Fruit fly (Drosophila melanogaster) whole organism, embryonic: Measurements from ENCODE around the gene CG1542.
A peak's percentile ranks its signal among the peaks of the same experiment; 100 is the strongest.

Experiments
- ATbp ChIP-seq: fragments of 200-800 bp; sonication (Bioruptor generic); optimal IDR thresholded peaks from 2 replicates; lab custom pipeline; 2017; ENCODE audit warnings: missing biosample characterization, mild to moderate bottlenecking, missing genetic modification characterization, missing genetic modification reagents
- Abd-B ChIP-seq: fragments of 200-800 bp; sonication (Bioruptor generic); optimal IDR thresholded peaks from 2 replicates; lab custom pipeline; 2018; ENCODE audit warnings: missing biosample characterization, mild to moderate bottlenecking, missing genetic modification characterization, moderate library complexity
- Atf-2 ChIP-seq: fragments of 200-800 bp; sonication (Bioruptor generic); optimal IDR thresholded peaks from 2 replicates; lab custom pipeline; 2016; ENCODE audit warnings: missing biosample characterization, missing genetic modification characterization
- C15 ChIP-seq: fragments of 200-800 bp; sonication (Bioruptor generic); IDR thresholded peaks from 3 replicates; pipeline ENCODE4 v1.3.6; 2022; ENCODE audit warnings: missing biosample characterization, missing genetic modification characterization
- CG1024 ChIP-seq: fragments of 200-800 bp; sonication (Bioruptor generic); IDR thresholded peaks from 2 replicates; pipeline ENCODE4 v1.3.6; 2022; ENCODE audit warnings: missing biosample characterization, missing genetic modification characterization
- CG10274 ChIP-seq: fragments of 200-800 bp; sonication (Bioruptor generic); optimal IDR thresholded peaks from 3 replicates; lab custom pipeline; 2017; ENCODE audit warnings: missing biosample characterization, mild to moderate bottlenecking, missing genetic modification characterization
- CG11085 ChIP-seq: fragments of 200-800 bp; sonication (Bioruptor generic); IDR thresholded peaks from 2 replicates; pipeline ENCODE4 v1.3.6; 2022; ENCODE audit warnings: missing biosample characterization, missing genetic modification characterization
- CG11398 ChIP-seq: fragments of 200-800 bp; sonication (Bioruptor generic); optimal IDR thresholded peaks from 2 replicates; lab custom pipeline; 2016; ENCODE audit warnings: missing biosample characterization, missing genetic modification characterization
- CG12942 ChIP-seq: fragments of 200-800 bp; sonication (Bioruptor generic); optimal IDR thresholded peaks from 3 replicates; lab custom pipeline; 2016; ENCODE audit warnings: missing biosample characterization, missing genetic modification characterization
- CG13424 ChIP-seq: fragments of 200-800 bp; sonication (Bioruptor generic); optimal IDR thresholded peaks from 2 replicates; lab custom pipeline; 2019; ENCODE audit warnings: missing biosample characterization, mild to moderate bottlenecking, missing genetic modification characterization, moderate library complexity
- CG14014 ChIP-seq: fragments of 200-800 bp; sonication (Bioruptor generic); IDR thresholded peaks from 2 replicates; pipeline ENCODE4 v1.3.6; 2022; ENCODE audit warnings: missing biosample characterization, missing genetic modification characterization
- CG14965 ChIP-seq: fragments of 200-800 bp; sonication (Bioruptor generic); optimal IDR thresholded peaks from 2 replicates; lab custom pipeline; 2016; ENCODE audit warnings: missing biosample characterization, missing genetic modification characterization, borderline replicate concordance
- CG17186 ChIP-seq: fragments of 200-800 bp; sonication (Bioruptor generic); optimal IDR thresholded peaks from 3 replicates; lab custom pipeline; 2017; ENCODE audit warnings: missing biosample characterization, missing genetic modification reagents, missing genetic modification characterization
- CG17568 ChIP-seq: fragments of 200-800 bp; sonication (Bioruptor generic); optimal IDR thresholded peaks from 2 replicates; lab custom pipeline; 2018; ENCODE audit warnings: missing biosample characterization, mild to moderate bottlenecking, missing genetic modification characterization, moderate library complexity
- CG18011 ChIP-seq: fragments of 200-800 bp; sonication (Bioruptor generic); optimal IDR thresholded peaks from 2 replicates; lab custom pipeline; 2017; ENCODE audit warnings: missing biosample characterization, missing genetic modification characterization, mild to moderate bottlenecking, moderate library complexity, missing genotype
- CG4404 ChIP-seq: fragments of 200-800 bp; sonication (Bioruptor generic); IDR thresholded peaks from 2 replicates; pipeline ENCODE4 v1.3.6; 2022; ENCODE audit warnings: missing biosample characterization, missing genetic modification characterization
- CG7357 ChIP-seq: fragments of 200-800 bp; sonication (Bioruptor generic); IDR thresholded peaks from 3 replicates; pipeline ENCODE4 v1.3.6; 2022; ENCODE audit warnings: missing biosample characterization, missing genetic modification characterization
- CG7786 ChIP-seq: fragments of 200-800 bp; sonication (Bioruptor generic); optimal IDR thresholded peaks from 2 replicates; lab custom pipeline; 2016; ENCODE audit warnings: missing biosample characterization, missing genetic modification characterization
- CG8290 ChIP-seq, 3 experiments: fragments of 200-800 bp; sonication (Bioruptor generic); optimal IDR thresholded peaks; 2 replicates each; lab custom pipeline; 2016 to 2019; ENCODE audit warnings: missing biosample characterization in 3 of 3, missing genetic modification characterization in 3 of 3, mild to moderate bottlenecking in 2 of 3, moderate library complexity in 1 of 3
- CG9817 ChIP-seq: fragments of 200-800 bp; sonication (Bioruptor generic); optimal IDR thresholded peaks from 2 replicates; lab custom pipeline; 2018; ENCODE audit warnings: missing biosample characterization, mild to moderate bottlenecking, missing genetic modification characterization, moderate library complexity
- CHES-1-like ChIP-seq: fragments of 200-800 bp; sonication (Bioruptor generic); optimal IDR thresholded peaks from 2 replicates; lab custom pipeline; 2016; ENCODE audit warnings: missing biosample characterization, missing genetic modification characterization
- D19A ChIP-seq: fragments of 200-800 bp; optimal IDR thresholded peaks from 3 replicates; lab custom pipeline; 2019; ENCODE audit warnings: missing biosample characterization, mild to moderate bottlenecking, missing genetic modification characterization, moderate library complexity
- Dll ChIP-seq: fragments of 200-800 bp; sonication (Bioruptor generic); IDR thresholded peaks from 4 replicates; pipeline ENCODE4 v1.3.6; 2022; ENCODE audit warnings: missing biosample characterization, missing genetic modification characterization; ENCODE audit not compliant: partially characterized antibody
- Ets65A ChIP-seq: fragments of 200-800 bp; sonication (Bioruptor generic); peaks from one replicate; lab custom pipeline; 2016; ENCODE audit warnings: missing biosample characterization, missing genetic modification characterization
- H2.0 ChIP-seq: fragments of 200-800 bp; sonication (Bioruptor generic); IDR thresholded peaks from 2 replicates; pipeline ENCODE4 v1.3.6; 2022; ENCODE audit warnings: missing biosample characterization, missing genetic modification characterization
- NfI ChIP-seq: fragments of 200-800 bp; sonication (Bioruptor generic); optimal IDR thresholded peaks from 3 replicates; lab custom pipeline; 2018; ENCODE audit warnings: missing biosample characterization, mild to moderate bottlenecking, missing genetic modification characterization, moderate library complexity
- Tbp ChIP-seq: fragments of >200 bp; optimal IDR thresholded peaks from 2 replicates; lab custom pipeline; 2018; ENCODE audit warnings: missing biosample characterization, missing genetic modification characterization
- ab ChIP-seq: fragments of 200-800 bp; sonication (Bioruptor generic); optimal IDR thresholded peaks from 2 replicates; lab custom pipeline; 2016; ENCODE audit warnings: missing biosample characterization, missing genetic modification characterization
- ash1 ChIP-seq: fragments of 200-800 bp; sonication (Bioruptor generic); optimal IDR thresholded peaks from 2 replicates; lab custom pipeline; 2018; ENCODE audit warnings: missing biosample characterization, mild to moderate bottlenecking, missing genetic modification characterization
- cad ChIP-seq: fragments of >200 bp; optimal IDR thresholded peaks from 2 replicates; lab custom pipeline; 2017; ENCODE audit warnings: missing biosample characterization, missing genetic modification characterization
- chm ChIP-seq: fragments of 200-800 bp; sonication (Bioruptor generic); IDR thresholded peaks from 2 replicates; pipeline ENCODE4 v1.3.6; 2022; ENCODE audit warnings: missing biosample characterization, missing genetic modification characterization
- corto ChIP-seq: fragments of 200-800 bp; sonication (Bioruptor generic); optimal IDR thresholded peaks from 2 replicates; lab custom pipeline; 2016; ENCODE audit warnings: missing biosample characterization, mild to moderate bottlenecking, missing genetic modification characterization, moderate library complexity
- esg ChIP-seq: fragments of 200-800 bp; sonication (Bioruptor generic); conservative IDR thresholded peaks from 2 replicates; pipeline ENCODE4 v1.3.6; 2022; ENCODE audit warnings: missing biosample characterization, missing genetic modification characterization
- fd3F ChIP-seq: fragments of 200-800 bp; sonication (Bioruptor generic); optimal IDR thresholded peaks from 2 replicates; lab custom pipeline; 2018; ENCODE audit warnings: missing biosample characterization, mild to moderate bottlenecking, missing genetic modification characterization, moderate library complexity
- gcm2 ChIP-seq: fragments of 200-800 bp; sonication (Bioruptor generic); optimal IDR thresholded peaks from 2 replicates; lab custom pipeline; 2016; ENCODE audit warnings: missing biosample characterization, missing genetic modification characterization
- grau ChIP-seq: fragments of 200-800 bp; optimal IDR thresholded peaks from 3 replicates; lab custom pipeline; 2019; ENCODE audit warnings: missing biosample characterization, mild to moderate bottlenecking, missing genetic modification characterization, moderate library complexity
- gro ChIP-seq: fragments of 200-800 bp; sonication (Bioruptor generic); optimal IDR thresholded peaks from 2 replicates; lab custom pipeline; 2016; ENCODE audit warnings: missing biosample characterization, missing genetic modification characterization
- h ChIP-seq: fragments of >200 bp; optimal IDR thresholded peaks from 2 replicates; lab custom pipeline; 2017
- hbn ChIP-seq: fragments of 200-800 bp; sonication (Bioruptor generic); IDR thresholded peaks from 2 replicates; pipeline ENCODE4 v1.3.6; 2022; ENCODE audit warnings: missing biosample characterization, missing genetic modification characterization; ENCODE audit not compliant: partially characterized antibody
- hkb ChIP-seq, 2 experiments: fragments of 200-800 bp in 1 of 2; fragments of >200 bp in 1 of 2; sonication (Bioruptor generic) in 1 of 2; IDR thresholded peaks in 1 of 2; optimal IDR thresholded peaks in 1 of 2; 2 replicates each; pipeline versions ENCODE4 v1.3.6 to Lab custom; 2017 to 2022; ENCODE audit warnings: missing biosample characterization in 1 of 2, missing genetic modification characterization in 1 of 2
- hth ChIP-seq: fragments of >200 bp; optimal IDR thresholded peaks from 2 replicates; lab custom pipeline; 2017; ENCODE audit warnings: inconsistent platforms
- jing ChIP-seq: fragments of 200-800 bp; sonication (Bioruptor generic); optimal IDR thresholded peaks from 2 replicates; lab custom pipeline; 2018; ENCODE audit warnings: missing biosample characterization, mild to moderate bottlenecking, missing genetic modification characterization
- pan ChIP-seq, 4 experiments: fragments of >200 bp in 3 of 4; fragments of 200-800 bp in 1 of 4; sonication (Bioruptor generic) in 1 of 4; optimal IDR thresholded peaks in 3 of 4; IDR thresholded peaks in 1 of 4; 2 replicates each; pipeline versions ENCODE4 v1.3.6 to Lab custom; 2017 to 2022; ENCODE audit warnings: missing biosample characterization in 2 of 4, missing genetic modification characterization in 2 of 4, mixed read lengths in 1 of 4
- sc ChIP-seq, 3 experiments: fragments of >200 bp in 2 of 3; fragments of 200-800 bp in 1 of 3; sonication (Bioruptor generic) in 1 of 3; optimal IDR thresholded peaks; 2 replicates in 2 of 3; 3 replicates in 1 of 3; lab custom pipeline; 2017; ENCODE audit warnings: mild to moderate bottlenecking in 1 of 3, missing biosample characterization in 1 of 3, missing genetic modification characterization in 1 of 3, missing genetic modification reagents in 1 of 3
- stc ChIP-seq: fragments of 200-800 bp; sonication (Bioruptor generic); IDR thresholded peaks from 2 replicates; pipeline ENCODE4 v1.3.6; 2022; ENCODE audit warnings: missing biosample characterization, missing genetic modification characterization
- stwl ChIP-seq: fragments of 200-800 bp; sonication (Bioruptor generic); optimal IDR thresholded peaks from 3 replicates; lab custom pipeline; 2018; ENCODE audit warnings: missing biosample characterization, mild to moderate bottlenecking, missing genetic modification characterization, moderate library complexity
- wek ChIP-seq: fragments of 200-800 bp; sonication (Bioruptor generic); optimal IDR thresholded peaks from 3 replicates; lab custom pipeline; 2018; ENCODE audit warnings: missing biosample characterization, mild to moderate bottlenecking, missing genetic modification characterization, moderate library complexity

The CG1542 gene

dm6 chr3R:31218997-31219992, 6.0 kb downstream of the CG1542 start, which contains the start of gene ATPsynC (continued):
- TF ChIP-seq CG7786 (GFP tag; lab: Kevin White, UChicago): peak; percentile 48
- no peak for TF ChIP-seq CG4404 (GFP tag; lab: Robert Waterston, UW)
- peak; percentile 74 for TF ChIP-seq gro
- TF ChIP-seq Dll (GFP tag; lab: Robert Waterston, UW): no peak
- TF ChIP-seq Abd-B (GFP tag; lab: Kevin White, UChicago): peak; percentile 19
- TF ChIP-seq CG1024 (GFP tag; lab: Robert Waterston, UW): no peak
- TF ChIP-seq CG11398: peak; percentile 61
- peak; percentile 99 for TF ChIP-seq CG7357
- no peak for TF ChIP-seq cad
- no peak for TF ChIP-seq esg (GFP tag; lab: Robert Waterston, UW)
- TF ChIP-seq h (lab: Kevin White, UChicago): no peak
- no peak for TF ChIP-seq C15 (GFP tag; lab: Robert Waterston, UW)
- no peak for TF ChIP-seq hbn (GFP tag; lab: Robert Waterston, UW)
- TF ChIP-seq CG17186 (GFP tag; lab: Kevin White, UChicago): peak; percentile 88
- TF ChIP-seq CG17568 (GFP tag; lab: Kevin White, UChicago): no peak
- TF ChIP-seq H2.0: no peak
- TF ChIP-seq NfI (GFP tag; lab: Kevin White, UChicago): peak; percentile 17
- no peak for TF ChIP-seq CG14014
- no peak for TF ChIP-seq Tbp (GFP tag; lab: Kevin White, UChicago)
- no peak for TF ChIP-seq chm (GFP tag; lab: Robert Waterston, UW)
- TF ChIP-seq CG14965: no peak
- peak; percentile 17 for TF ChIP-seq wek (GFP tag; lab: Kevin White, UChicago)
- no peak for TF ChIP-seq ab (GFP tag; lab: Kevin White, UChicago)
- TF ChIP-seq stwl (tag; lab: Kevin White, UChicago): peak; percentile 56
- TF ChIP-seq sc (optimal IDR thresholded peaks at IDR 0.05; lab: Kevin White, UChicago): no peak
- no peak for TF ChIP-seq sc (GFP tag; optimal IDR thresholded peaks at IDR 0.05; lab: Kevin White, UChicago)
- TF ChIP-seq CHES-1-like (GFP tag; lab: Kevin White, UChicago): no peak
- TF ChIP-seq CG8290 (GFP tag; optimal IDR thresholded peaks at IDR 0.05; lab: Kevin White, UChicago): peak; percentile 9
- TF ChIP-seq CG8290 (tag; optimal IDR thresholded peaks at IDR 0.05; lab: Kevin White, UChicago): peak in 1 of 2 experiments; percentile 93
- TF ChIP-seq stc (GFP tag; lab: Robert Waterston, UW): no peak
- peak; percentile 11 for TF ChIP-seq D19A (tag; lab: Kevin White, UChicago)
- peak; percentile 69 for TF ChIP-seq Ets65A
- peak; percentile 31 for TF ChIP-seq grau (tag; lab: Kevin White, UChicago)
- TF ChIP-seq CG9817 (tag; lab: Kevin White, UChicago): peak; percentile 38
- TF ChIP-seq jing: no peak
- no peak for TF ChIP-seq fd3F (GFP tag; lab: Kevin White, UChicago)
- no peak for TF ChIP-seq CG11085
- no peak for TF ChIP-seq Atf-2 (GFP tag; lab: Kevin White, UChicago)
- peak; percentile 63 for TF ChIP-seq ash1 (GFP tag; lab: Kevin White, UChicago)
- peak; percentile 22 for TF ChIP-seq CG13424
- TF ChIP-seq corto: no peak
- TF ChIP-seq CG10274 (GFP tag; lab: Kevin White, UChicago): no peak
- no peak for TF ChIP-seq ATbp (GFP tag; lab: Kevin White, UChicago)
- no peak for TF ChIP-seq hth (lab: Kevin White, UChicago)
- no peak for TF ChIP-seq gcm2 (GFP tag; lab: Kevin White, UChicago)
- TF ChIP-seq hkb (optimal IDR thresholded peaks at IDR 0.05; lab: Kevin White, UChicago): peak; percentile 31
- TF ChIP-seq hkb (GFP tag; IDR thresholded peaks at IDR 0.05; lab: Robert Waterston, UW): no peak
- TF ChIP-seq pan (optimal IDR thresholded peaks at IDR 0.05; lab: Kevin White, UChicago): no peak
- no peak for TF ChIP-seq pan (GFP tag; optimal IDR thresholded peaks at IDR 0.05 in 1 of 2, IDR thresholded peaks at IDR 0.05 in 1 of 2)
- no peak for TF ChIP-seq CG12942 (GFP tag; lab: Kevin White, UChicago)
- TF ChIP-seq CG18011: no peak
